Worm (Caenorhabditis elegans) whole organism, L4/young adult: ENCODE results near the gene F43E2.1.

Source experiments
- W03F9.2 ChIP-seq: fragments of 150-350 bp; optimal IDR thresholded peaks from 2 replicates; lab custom pipeline; 2014; ENCODE audit warnings: missing biosample characterization, missing genetic modification characterization
- dao-5 ChIP-seq: sonication (generic microtip); optimal IDR thresholded peaks from 2 replicates; lab custom pipeline; 2016; ENCODE audit warnings: missing genotype, missing genetic modification characterization, moderate library complexity, missing compliant biosample characterization
- him-1 ChIP-seq: sonication (generic microtip); optimal IDR thresholded peaks from 2 replicates; lab custom pipeline; 2016; ENCODE audit warnings: missing genotype, missing genetic modification reagents, missing genetic modification characterization, missing compliant biosample characterization

DNA sequence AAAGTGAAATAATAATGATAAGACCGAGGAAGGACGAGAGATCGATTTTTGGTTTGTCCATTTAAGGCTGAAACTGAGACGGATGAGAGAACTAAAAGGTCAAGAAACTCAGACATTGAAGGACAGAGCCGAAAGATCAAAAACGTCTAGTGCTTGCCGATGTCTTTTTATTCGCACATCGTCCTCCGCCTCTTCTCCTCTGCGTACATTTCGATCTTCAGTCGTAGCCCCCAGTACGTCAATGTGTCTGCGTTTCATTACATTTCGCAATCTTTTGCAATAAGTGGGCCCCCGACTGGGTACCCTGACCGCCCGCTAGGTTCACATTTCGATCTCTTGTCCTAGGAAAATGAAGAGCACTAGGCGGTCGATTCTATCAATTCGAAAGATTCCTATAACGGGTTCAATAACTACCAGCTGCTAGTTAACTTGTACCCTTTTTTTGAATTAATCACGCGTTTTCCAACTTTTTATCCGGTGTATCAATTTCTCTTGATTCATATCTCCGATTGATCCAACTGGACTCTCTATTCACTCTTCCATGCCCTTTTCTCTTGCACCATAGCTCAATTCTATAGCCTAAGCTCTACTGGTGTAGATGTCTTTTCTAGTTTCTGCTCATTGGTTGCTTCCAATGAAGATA is 17.1 kb downstream of the F43E2.1 start:
- TF ChIP-seq W03F9.2 (tag; lab: Kevin White, UChicago) (no peak), dao-5 (tag; lab: Kevin White, UChicago) (no peak), him-1 (tag; lab: Kevin White, UChicago) (no peak)
